Worm (Caenorhabditis elegans) whole organism, L3 larva: Measurements from ENCODE around the gene nhr-271.

ENCODE experiments used
- R02D3.7 ChIP-seq: fragments of 150-350 bp; optimal IDR thresholded peaks from 2 replicates; lab custom pipeline; 2014; ENCODE audit warnings: missing biosample characterization, missing genetic modification characterization
- ceh-28 ChIP-seq: fragments of 150-350 bp; optimal IDR thresholded peaks from 2 replicates; lab custom pipeline; 2014; ENCODE audit warnings: missing biosample characterization, missing genetic modification reagents, missing genetic modification characterization
- daf-12 ChIP-seq: fragments of 150-350 bp; optimal IDR thresholded peaks from 2 replicates; lab custom pipeline; 2014; ENCODE audit warnings: missing biosample characterization, missing genetic modification reagents, missing genetic modification characterization
- egl-5 ChIP-seq: fragments of 150-350 bp; optimal IDR thresholded peaks from 2 replicates; lab custom pipeline; 2017; ENCODE audit warnings: missing biosample characterization, missing genetic modification reagents, missing genetic modification characterization, inconsistent platforms
- elt-3 ChIP-seq, 3 experiments: fragments of 150-350 bp in 1 of 3; sonication (generic microtip) in 2 of 3; optimal IDR thresholded peaks; 2 replicates in 2 of 3; 4 replicates in 1 of 3; lab custom pipeline; 2014 to 2017; ENCODE audit warnings: missing biosample characterization in 3 of 3, missing genetic modification characterization in 3 of 3
- fkh-10 ChIP-seq: sonication (generic microtip); optimal IDR thresholded peaks from 2 replicates; lab custom pipeline; 2017; ENCODE audit warnings: missing biosample characterization, missing genetic modification reagents, missing genetic modification characterization
- lin-39 ChIP-seq: fragments of 150-350 bp; optimal IDR thresholded peaks from 2 replicates; lab custom pipeline; 2018; ENCODE audit warnings: missing biosample characterization, missing genetic modification reagents, missing genetic modification characterization
- mdl-1 ChIP-seq: fragments of 150-350 bp; optimal IDR thresholded peaks from 2 replicates; lab custom pipeline; 2014; ENCODE audit warnings: missing biosample characterization, missing genetic modification characterization
- nhr-11 ChIP-seq: fragments of 150-350 bp; optimal IDR thresholded peaks from 2 replicates; lab custom pipeline; 2014; ENCODE audit warnings: missing biosample characterization, missing genetic modification characterization
- nhr-23 ChIP-seq: fragments of 150-350 bp; optimal IDR thresholded peaks from 2 replicates; lab custom pipeline; 2014; ENCODE audit warnings: missing biosample characterization, missing genetic modification reagents, missing genetic modification characterization
- nhr-237 ChIP-seq: fragments of 150-350 bp; optimal IDR thresholded peaks from 2 replicates; lab custom pipeline; 2014; ENCODE audit warnings: missing biosample characterization, missing genetic modification characterization
- nhr-25 ChIP-seq: sonication (generic microtip); optimal IDR thresholded peaks from 2 replicates; lab custom pipeline; 2017; ENCODE audit warnings: missing biosample characterization, missing genetic modification characterization
- nhr-28 ChIP-seq: fragments of 150-350 bp; optimal IDR thresholded peaks from 2 replicates; lab custom pipeline; 2014; ENCODE audit warnings: missing biosample characterization, missing genetic modification characterization
- nhr-76 ChIP-seq: fragments of 150-350 bp; sonication (generic microtip); optimal IDR thresholded peaks from 5 replicates; lab custom pipeline; 2014; ENCODE audit warnings: missing biosample characterization, missing genetic modification characterization

- TF ChIP-seq nhr-76 (tag; lab: Kevin White, UChicago) (no peak), nhr-28 (tag; lab: Kevin White, UChicago) (no peak), nhr-11 (no peak), fkh-10 (GFP tag; lab: Kevin White, UChicago) (no peak), lin-39 (tag; lab: Kevin White, UChicago) (no peak), R02D3.7 (tag; lab: Kevin White, UChicago) (no peak), nhr-237 (tag; lab: Kevin White, UChicago) (no peak), egl-5 (tag; lab: Kevin White, UChicago) (no peak), nhr-25 (tag; lab: Kevin White, UChicago) (no peak), mdl-1 (tag; lab: Kevin White, UChicago) (no peak), nhr-23 (tag; lab: Kevin White, UChicago) (no peak), elt-3 (tag; optimal IDR thresholded peaks at IDR 0.05; lab: Kevin White, UChicago) (no peak), ceh-28 (no peak), daf-12 (no peak)
Measured at ce11 chrV:16598437-16598836, 18.1 kb upstream of the nhr-271 start.
